Worm (Caenorhabditis elegans) whole organism, young adult: ENCODE data around the gene ZC262.4.

ENCODE experiments used
- B0035.1 ChIP-seq: sonication (generic microtip); optimal IDR thresholded peaks from 2 replicates; lab custom pipeline; 2016; ENCODE audit warnings: missing genetic modification characterization, mild to moderate bottlenecking, missing compliant biosample characterization, missing genotype, missing genetic modification reagents
- D2030.7 ChIP-seq: fragments of 200-800 bp; sonication (Bioruptor generic); IDR thresholded peaks from 2 replicates; pipeline ENCODE4 v1.3.6; 2022; ENCODE audit warnings: missing genetic modification reagents, missing genetic modification characterization, missing compliant biosample characterization
- F23B12.7 ChIP-seq: sonication (generic microtip); optimal IDR thresholded peaks from 2 replicates; lab custom pipeline; 2017; ENCODE audit warnings: missing genetic modification characterization, mild to moderate bottlenecking, missing compliant biosample characterization, antibody characterized with exemption, moderate library complexity; ENCODE audit not compliant: insufficient read depth
- F37B4.10 ChIP-seq: fragments of 200-800 bp; sonication (Bioruptor generic); IDR thresholded peaks from 2 replicates; pipeline ENCODE4 v1.3.6; 2022; ENCODE audit warnings: missing genetic modification characterization, missing compliant biosample characterization
- F52B5.7 ChIP-seq: sonication (generic microtip); optimal IDR thresholded peaks from 2 replicates; lab custom pipeline; 2016; ENCODE audit warnings: mild to moderate bottlenecking, missing genetic modification characterization, missing compliant biosample characterization
- F57A8.1 ChIP-seq: fragments of 200-800 bp; sonication (Bioruptor generic); optimal IDR thresholded peaks from 2 replicates; lab custom pipeline; 2018; ENCODE audit warnings: mild to moderate bottlenecking, missing genetic modification characterization, moderate library complexity, missing compliant biosample characterization
- K12H6.12 ChIP-seq: fragments of 200-800 bp; sonication (Bioruptor generic); optimal IDR thresholded peaks from 2 replicates; lab custom pipeline; 2018; ENCODE audit warnings: mild to moderate bottlenecking, missing genetic modification characterization, missing compliant biosample characterization
- T26A5.8 ChIP-seq: sonication (generic microtip); optimal IDR thresholded peaks from 2 replicates; lab custom pipeline; 2016; ENCODE audit warnings: missing genetic modification characterization, missing compliant biosample characterization
- Y53F4B.3 ChIP-seq: fragments of 200-800 bp; sonication (Bioruptor generic); IDR thresholded peaks from 2 replicates; pipeline ENCODE4 v1.3.6; 2022; ENCODE audit warnings: missing genetic modification reagents, missing genetic modification characterization, missing compliant biosample characterization
- Y95B8A.8 ChIP-seq: fragments of 200-800 bp; sonication (Bioruptor generic); IDR thresholded peaks from 2 replicates; pipeline ENCODE4 v1.3.6; 2022; ENCODE audit warnings: missing genetic modification reagents, missing genetic modification characterization, missing compliant biosample characterization
- akir-1 ChIP-seq: fragments of 200-800 bp; sonication (Bioruptor generic); optimal IDR thresholded peaks from 2 replicates; lab custom pipeline; 2018; ENCODE audit warnings: mild to moderate bottlenecking, missing genetic modification characterization, moderate library complexity, missing compliant biosample characterization
- attf-3 ChIP-seq: fragments of 200-800 bp; sonication (Bioruptor generic); conservative IDR thresholded peaks from 2 replicates; pipeline ENCODE4 v1.3.6; 2022; ENCODE audit warnings: missing genetic modification reagents, missing genetic modification characterization, missing compliant biosample characterization
- attf-5 ChIP-seq: fragments of 200-800 bp; sonication (Bioruptor generic); optimal IDR thresholded peaks from 2 replicates; lab custom pipeline; 2018; ENCODE audit warnings: mild to moderate bottlenecking, missing genetic modification characterization, missing compliant biosample characterization
- attf-6 ChIP-seq: fragments of 200-800 bp; sonication (Bioruptor generic); IDR thresholded peaks from 2 replicates; pipeline ENCODE4 v1.3.6; 2022; ENCODE audit warnings: missing genetic modification reagents, missing genetic modification characterization, missing compliant biosample characterization
- cebp-1 ChIP-seq, 2 experiments: fragments of 200-800 bp in 1 of 2; sonication (Bioruptor generic) in 1 of 2; sonication (generic microtip) in 1 of 2; IDR thresholded peaks in 1 of 2; optimal IDR thresholded peaks in 1 of 2; 2 replicates each; pipeline versions ENCODE4 v1.3.6 to Lab custom; 2017 to 2022; ENCODE audit warnings: missing compliant biosample characterization in 2 of 2, missing genetic modification characterization in 2 of 2, mild to moderate bottlenecking in 1 of 2, missing genetic modification reagents in 1 of 2, moderate library complexity in 1 of 2
- ceh-27 ChIP-seq: fragments of 200-800 bp; sonication (Bioruptor generic); optimal IDR thresholded peaks from 2 replicates; lab custom pipeline; 2018; ENCODE audit warnings: mild to moderate bottlenecking, missing genetic modification characterization, moderate library complexity, missing compliant biosample characterization
- ceh-40 ChIP-seq: fragments of 200-800 bp; sonication (Bioruptor generic); IDR thresholded peaks from 2 replicates; pipeline ENCODE4 v1.3.6; 2022; ENCODE audit warnings: missing genetic modification characterization, missing compliant biosample characterization
- ceh-58 ChIP-seq: fragments of 200-800 bp; sonication (Bioruptor generic); IDR thresholded peaks from 2 replicates; pipeline ENCODE4 v1.3.6; 2022; ENCODE audit warnings: missing genetic modification characterization, missing compliant biosample characterization
- dox-1 ChIP-seq: fragments of 200-800 bp; sonication (Bioruptor generic); IDR thresholded peaks from 2 replicates; pipeline ENCODE4 v1.3.6; 2022; ENCODE audit warnings: missing genetic modification reagents, missing genetic modification characterization, missing compliant biosample characterization
- egl-18 ChIP-seq: fragments of 200-800 bp; sonication (Bioruptor generic); IDR thresholded peaks from 2 replicates; pipeline ENCODE4 v1.3.6; 2022; ENCODE audit warnings: missing genetic modification reagents, missing genetic modification characterization, missing compliant biosample characterization
- egrh-3 ChIP-seq: fragments of 200-800 bp; sonication (Bioruptor generic); IDR thresholded peaks from 2 replicates; pipeline ENCODE4 v1.3.6; 2022; ENCODE audit warnings: missing genetic modification reagents, missing genetic modification characterization, missing compliant biosample characterization
- ekl-4 ChIP-seq: fragments of 200-800 bp; sonication (Bioruptor generic); IDR thresholded peaks from 2 replicates; pipeline ENCODE4 v1.3.6; 2022; ENCODE audit warnings: missing genetic modification reagents, missing genetic modification characterization, missing compliant biosample characterization
- hmg-1.2 ChIP-seq: fragments of 200-800 bp; sonication (Bioruptor generic); IDR thresholded peaks from 2 replicates; pipeline ENCODE4 v1.3.6; 2022; ENCODE audit warnings: missing genetic modification reagents, missing genetic modification characterization, missing compliant biosample characterization
- hrde-1 ChIP-seq: sonication (generic microtip); optimal IDR thresholded peaks from 2 replicates; lab custom pipeline; 2016; ENCODE audit warnings: missing genetic modification characterization, mild to moderate bottlenecking, missing compliant biosample characterization, moderate library complexity, missing genotype, missing genetic modification reagents, borderline replicate concordance
- hsf-1 ChIP-seq: fragments of 200-800 bp; sonication (Bioruptor generic); IDR thresholded peaks from 2 replicates; pipeline ENCODE4 v1.3.6; 2022; ENCODE audit warnings: missing genetic modification reagents, missing genetic modification characterization, missing compliant biosample characterization
- lag-1 ChIP-seq: fragments of 200-800 bp; sonication (Bioruptor generic); IDR thresholded peaks from 2 replicates; pipeline ENCODE4 v1.3.6; 2022; ENCODE audit warnings: missing genetic modification reagents, missing genetic modification characterization, missing compliant biosample characterization
- let-607 ChIP-seq, 2 experiments: fragments of 200-800 bp in 1 of 2; sonication (Bioruptor generic) in 1 of 2; sonication (generic microtip) in 1 of 2; optimal IDR thresholded peaks; 2 replicates each; lab custom pipeline; 2016 to 2018; ENCODE audit warnings: mild to moderate bottlenecking in 2 of 2, missing compliant biosample characterization in 2 of 2, missing genetic modification characterization in 2 of 2, moderate library complexity in 2 of 2, missing genotype in 1 of 2
- lin-35 ChIP-seq, 3 experiments: fragments of 150-350 bp in 2 of 3; sonication (generic microtip) in 1 of 3; optimal IDR thresholded peaks; 2 replicates each; lab custom pipeline; 2014 to 2018; ENCODE audit warnings: missing biosample characterization in 3 of 3, missing genetic modification characterization in 3 of 3, missing genetic modification reagents in 3 of 3
- madf-3 ChIP-seq: fragments of 200-800 bp; sonication (Bioruptor generic); IDR thresholded peaks from 2 replicates; pipeline ENCODE4 v1.3.6; 2022; ENCODE audit warnings: missing genetic modification reagents, missing genetic modification characterization, missing compliant biosample characterization
- mes-4 ChIP-seq: sonication (generic microtip); optimal IDR thresholded peaks from 2 replicates; lab custom pipeline; 2016; ENCODE audit warnings: missing genotype, missing genetic modification characterization, missing compliant biosample characterization
- nfya-2 ChIP-seq: fragments of 200-800 bp; sonication (Bioruptor generic); IDR thresholded peaks from 2 replicates; pipeline ENCODE4 v1.3.6; 2022; ENCODE audit warnings: missing genetic modification reagents, missing genetic modification characterization, missing compliant biosample characterization
- nhr-27 ChIP-seq: fragments of 200-800 bp; sonication (Bioruptor generic); optimal IDR thresholded peaks from 2 replicates; lab custom pipeline; 2018; ENCODE audit warnings: mild to moderate bottlenecking, missing genetic modification characterization, moderate library complexity, missing compliant biosample characterization
- nhr-90 ChIP-seq: sonication (generic microtip); optimal IDR thresholded peaks from 2 replicates; lab custom pipeline; 2016; ENCODE audit warnings: missing genotype, mild to moderate bottlenecking, missing genetic modification characterization, missing compliant biosample characterization
- rcor-1 ChIP-seq: fragments of 200-800 bp; sonication (Bioruptor generic); IDR thresholded peaks from 2 replicates; pipeline ENCODE4 v1.3.6; 2022; ENCODE audit warnings: missing genetic modification reagents, missing genetic modification characterization, missing compliant biosample characterization
- repo-1 ChIP-seq: sonication (generic microtip); optimal IDR thresholded peaks from 2 replicates; lab custom pipeline; 2017; ENCODE audit warnings: mild to moderate bottlenecking, missing genetic modification characterization, missing compliant biosample characterization
- snpc-3.4 ChIP-seq: sonication (generic microtip); optimal IDR thresholded peaks from 2 replicates; lab custom pipeline; 2017; ENCODE audit warnings: missing genetic modification characterization, mild to moderate bottlenecking, missing compliant biosample characterization, antibody characterized with exemption, moderate library complexity, missing genotype, missing genetic modification reagents
- snpc-4 ChIP-seq, 5 experiments: fragments of 150-350 bp in 1 of 5; sonication (generic microtip) in 4 of 5; optimal IDR thresholded peaks; 2 replicates each; lab custom pipeline; 2014 to 2018; ENCODE audit warnings: missing genetic modification characterization in 5 of 5, missing biosample characterization in 3 of 5, antibody characterized with exemption in 2 of 5, mild to moderate bottlenecking in 2 of 5, missing compliant biosample characterization in 2 of 5, missing genotype in 2 of 5, moderate library complexity in 2 of 5, missing genetic modification reagents in 1 of 5
- sptf-2 ChIP-seq: fragments of 200-800 bp; sonication (Bioruptor generic); optimal IDR thresholded peaks from 2 replicates; lab custom pipeline; 2018; ENCODE audit warnings: mild to moderate bottlenecking, missing genetic modification characterization, missing compliant biosample characterization
- tbp1 ChIP-seq: fragments of 200-800 bp; sonication (Bioruptor generic); optimal IDR thresholded peaks from 2 replicates; lab custom pipeline; 2018; ENCODE audit warnings: mild to moderate bottlenecking, missing genetic modification characterization, missing compliant biosample characterization
- zfh-2 ChIP-seq: fragments of 200-800 bp; sonication (Bioruptor generic); conservative IDR thresholded peaks from 2 replicates; pipeline ENCODE4 v1.3.6; 2022; ENCODE audit warnings: missing genetic modification reagents, missing genetic modification characterization, missing compliant biosample characterization
- zim-3 ChIP-seq: sonication (generic microtip); optimal IDR thresholded peaks from 2 replicates; lab custom pipeline; 2017; ENCODE audit warnings: mild to moderate bottlenecking, missing genetic modification characterization, moderate library complexity, missing compliant biosample characterization
- ztf-18 ChIP-seq: sonication (generic microtip); optimal IDR thresholded peaks from 2 replicates; lab custom pipeline; 2016; ENCODE audit warnings: missing genotype, mild to moderate bottlenecking, missing genetic modification characterization, missing compliant biosample characterization
- ztf-22 ChIP-seq: fragments of 200-800 bp; sonication (Bioruptor generic); optimal IDR thresholded peaks from 2 replicates; lab custom pipeline; 2018; ENCODE audit warnings: mild to moderate bottlenecking, missing genetic modification characterization, moderate library complexity, missing compliant biosample characterization

Gene ZC262.4

ce11 chrIII:8305304-8305703 is 29.0 kb downstream of the ZC262.4 start:
- TF ChIP-seq hsf-1 (GFP tag; lab: Robert Waterston, UW) (0 out of 2 replicates have a peak, but pooled peaks have one; percentile 10), D2030.7 (GFP tag; lab: Robert Waterston, UW) (no peak), F37B4.10 (GFP tag; lab: Robert Waterston, UW) (no peak), attf-6 (no peak), F52B5.7 (tag; lab: Kevin White, UChicago) (no peak), mes-4 (tag; lab: Kevin White, UChicago) (no peak)

DNA sequence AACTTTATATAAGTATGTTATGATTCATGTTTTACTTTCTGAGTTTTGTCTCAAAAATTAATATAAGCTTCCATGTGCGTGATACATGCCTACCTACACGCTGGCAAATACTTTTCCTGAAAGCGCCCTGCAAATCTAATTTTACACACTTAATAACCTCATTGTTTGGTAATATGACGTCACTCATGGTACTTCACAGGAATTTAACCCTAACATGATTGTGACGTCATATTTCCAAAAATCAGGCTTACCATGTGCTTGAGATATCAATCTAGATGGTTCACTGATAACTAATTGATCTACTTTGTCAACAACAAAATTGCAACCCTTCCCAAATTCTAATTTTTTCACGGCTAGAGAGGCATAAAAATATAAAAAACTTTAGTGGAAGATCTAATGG is 30.9 kb downstream of the ZC262.4 start:
- no peak for TF ChIP-seq K12H6.12
- no peak for TF ChIP-seq nhr-90
- TF ChIP-seq F57A8.1 (GFP tag; lab: Kevin White, UChicago): no peak
- TF ChIP-seq madf-3 (GFP tag; lab: Robert Waterston, UW): no peak
- no peak for TF ChIP-seq ztf-18 (tag; lab: Kevin White, UChicago)
- TF ChIP-seq nhr-27 (tag; lab: Kevin White, UChicago): no peak
- no peak for TF ChIP-seq F23B12.7
- TF ChIP-seq Y53F4B.3: no peak
- no peak for TF ChIP-seq lag-1

- no peak for TF ChIP-seq tbp1 (GFP tag; lab: Kevin White, UChicago)
- TF ChIP-seq nfya-2 (GFP tag; lab: Robert Waterston, UW): no peak
- TF ChIP-seq attf-3 (GFP tag; lab: Robert Waterston, UW): no peak
- no peak for TF ChIP-seq snpc-3.4 (tag; lab: Kevin White, UChicago)
- no peak for TF ChIP-seq rcor-1 (GFP tag; lab: Robert Waterston, UW)
- no peak for TF ChIP-seq akir-1 (GFP tag; lab: Kevin White, UChicago)
- TF ChIP-seq ztf-22 (GFP tag; lab: Kevin White, UChicago): no peak
- TF ChIP-seq snpc-4 (GFP tag; optimal IDR thresholded peaks at IDR 0.05; lab: Kevin White, UChicago): no peak
- no peak for TF ChIP-seq snpc-4 (tag; optimal IDR thresholded peaks at IDR 0.05; lab: Kevin White, UChicago)
- TF ChIP-seq attf-5 (GFP tag; lab: Kevin White, UChicago): no peak
- TF ChIP-seq egrh-3 (GFP tag; lab: Robert Waterston, UW): no peak
- no peak for TF ChIP-seq sptf-2
- TF ChIP-seq ceh-27 (GFP tag; lab: Kevin White, UChicago): no peak
- no peak for TF ChIP-seq ekl-4 (GFP tag; lab: Robert Waterston, UW)
- TF ChIP-seq F52B5.7 (tag; lab: Kevin White, UChicago): no peak
- no peak for TF ChIP-seq egl-18 (GFP tag; lab: Robert Waterston, UW)
- TF ChIP-seq Y95B8A.8: no peak
- TF ChIP-seq K12H6.12: no peak
- no peak for TF ChIP-seq T26A5.8 (tag; lab: Kevin White, UChicago)
- TF ChIP-seq dox-1 (GFP tag; lab: Robert Waterston, UW): no peak
- no peak for TF ChIP-seq mes-4 (tag; lab: Kevin White, UChicago)
These were observed 33.4 kb downstream of the ZC262.4 start for ce11 chrIII:8300860-8301396.

ce11 chrIII:8299734-8300133 is 34.6 kb downstream of the ZC262.4 start:
- no peak for TF ChIP-seq let-607 (tag; optimal IDR thresholded peaks at IDR 0.05; lab: Kevin White, UChicago)
- no peak for TF ChIP-seq zfh-2 (GFP tag; lab: Robert Waterston, UW)
- no peak for TF ChIP-seq cebp-1 (GFP tag; IDR thresholded peaks at IDR 0.05; lab: Robert Waterston, UW)
- TF ChIP-seq cebp-1 (tag; optimal IDR thresholded peaks at IDR 0.05; lab: Kevin White, UChicago): no peak
- TF ChIP-seq snpc-3.4 (tag; lab: Kevin White, UChicago): no peak
- TF ChIP-seq lin-35 (GFP tag; optimal IDR thresholded peaks at IDR 0.05; lab: Kevin White, UChicago): no peak
- no peak for TF ChIP-seq ceh-58 (GFP tag; lab: Robert Waterston, UW)
- TF ChIP-seq B0035.1 (tag; lab: Kevin White, UChicago): no peak
- TF ChIP-seq zim-3 (tag; lab: Kevin White, UChicago): no peak
- TF ChIP-seq repo-1 (tag; lab: Kevin White, UChicago): no peak
- TF ChIP-seq hrde-1 (tag; lab: Kevin White, UChicago): no peak
- no peak for TF ChIP-seq snpc-4 (GFP tag; optimal IDR thresholded peaks at IDR 0.05; lab: Kevin White, UChicago)
- TF ChIP-seq snpc-4 (tag; optimal IDR thresholded peaks at IDR 0.05; lab: Kevin White, UChicago): no peak
- no peak for TF ChIP-seq ceh-27 (GFP tag; lab: Kevin White, UChicago)
- no peak for TF ChIP-seq ceh-40 (GFP tag; lab: Robert Waterston, UW)
- TF ChIP-seq hmg-1.2: no peak
